Fruit fly (Drosophila melanogaster) whole organism, adult: ENCODE measurements around the gene Cul2.

Source experiments
- CG1620 ChIP-seq: fragments of 200-800 bp; sonication (Bioruptor generic); optimal IDR thresholded peaks from 2 replicates; lab custom pipeline; 2016; ENCODE audit warnings: missing biosample characterization, missing genetic modification characterization
- CG7101 ChIP-seq: fragments of 200-800 bp; sonication (Bioruptor generic); optimal IDR thresholded peaks from 2 replicates; lab custom pipeline; 2018; ENCODE audit warnings: missing biosample characterization, mild to moderate bottlenecking, missing genetic modification characterization, moderate library complexity
- Crg-1 ChIP-seq: fragments of 200-800 bp; sonication (Bioruptor generic); optimal IDR thresholded peaks from 2 replicates; lab custom pipeline; 2016; ENCODE audit warnings: missing biosample characterization, missing genetic modification characterization
- cic ChIP-seq: fragments of 200-800 bp; sonication (Bioruptor generic); optimal IDR thresholded peaks from 2 replicates; lab custom pipeline; 2017; ENCODE audit warnings: missing biosample characterization, mild to moderate bottlenecking, missing genetic modification characterization, moderate library complexity
- cnc ChIP-seq, 2 experiments: fragments of >200 bp; optimal IDR thresholded peaks; 2 replicates each; lab custom pipeline; 2017
- toe ChIP-seq: fragments of 200-800 bp; sonication (Bioruptor generic); optimal IDR thresholded peaks from 2 replicates; lab custom pipeline; 2016; ENCODE audit warnings: missing biosample characterization, missing genetic modification characterization

dm6 chr2L:21629814-21630562, 28.5 kb upstream of the Cul2 start, which contains the start of gene Df31:
- TF ChIP-seq cnc (optimal IDR thresholded peaks at IDR 0.05; lab: Kevin White, UChicago) (no peak), Crg-1 (GFP tag; lab: Kevin White, UChicago) (peak; percentile 72), toe (GFP tag; lab: Kevin White, UChicago) (peak; percentile 77), CG1620 (GFP tag; lab: Kevin White, UChicago) (peak; percentile 89), CG7101 (tag; lab: Kevin White, UChicago) (peak; percentile 72), cic (GFP tag; lab: Kevin White, UChicago) (peak; percentile 41)
